Worm (Caenorhabditis elegans): ENCODE results near the gene hmt-1.

Gene hmt-1

DNA sequence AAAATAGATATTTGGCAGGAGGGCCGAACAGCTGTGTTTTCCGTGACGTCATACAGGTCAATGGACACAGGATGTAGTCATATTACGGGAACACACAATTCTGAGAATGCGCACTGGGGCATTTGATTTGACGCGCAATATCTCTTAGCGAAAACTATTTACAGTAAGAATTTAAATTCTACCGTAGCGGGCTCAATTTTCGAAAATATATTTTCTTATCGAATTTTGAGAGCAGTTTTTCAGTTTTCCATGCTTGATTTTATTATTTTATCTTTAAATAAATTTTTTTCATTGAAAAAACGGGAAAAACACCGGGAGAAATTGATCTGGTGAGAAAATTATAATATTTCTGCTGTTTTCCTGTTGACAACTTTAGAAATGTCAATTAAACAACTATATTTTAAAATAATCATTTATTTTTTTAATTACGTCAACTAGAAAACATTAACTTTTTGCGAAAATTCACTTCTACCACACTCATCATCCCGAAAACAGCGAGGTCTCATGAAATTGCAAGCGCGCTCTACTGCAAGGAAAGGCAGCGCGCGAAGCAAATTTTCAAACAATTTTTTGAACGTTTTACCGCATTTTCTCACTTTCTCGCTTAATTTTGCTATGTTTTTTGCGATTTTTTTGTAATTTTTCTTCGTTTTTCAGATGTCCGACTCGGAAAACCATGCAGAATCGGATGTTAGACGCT, 42.2 kb upstream of the hmt-1 start, which contains the start of the genes Y47D3A.1 and pola-1:
Y47D3A.1 (minus strand) TSS at position 51 of the 700 bp plus-strand sequence.
pola-1 (plus strand) TSS at position 658 of the 700 bp plus-strand sequence.
- TF ChIP-seq elt-3 (tag; optimal IDR thresholded peaks at IDR 0.05) (peak in 3 of 6 experiments; percentile 39 to 72 (median 53)), unc-98 (GFP tag; IDR thresholded peaks at IDR 0.05) (no peak; the same call in 1 of the 2 replicates), hpl-2 (GFP tag; optimal IDR thresholded peaks at IDR 0.05) (no peak), fkh-4 (tag; optimal IDR thresholded peaks at IDR 0.05; ENCODE audit: borderline replicate concordance) (no peak), ceh-8 (GFP tag; optimal IDR thresholded peaks at IDR 0.05) (no peak), dsc-1 (tag; optimal IDR thresholded peaks at IDR 0.05) (peak; percentile 34), nhr-84 (tag; optimal IDR thresholded peaks at IDR 0.05) (no peak), mep-1 (tag; optimal IDR thresholded peaks at IDR 0.05) (peak; percentile 86), sptf-1 (tag; optimal IDR thresholded peaks at IDR 0.05) (no peak), mdl-1 (tag; optimal IDR thresholded peaks at IDR 0.05) (peak in 1 of 2 experiments; percentile 68), isw-1 (GFP tag; IDR thresholded peaks at IDR 0.05) (peak; percentile 82), vab-15 (tag; optimal IDR thresholded peaks at IDR 0.05) (peak; percentile 36), snu-23 (GFP tag; optimal IDR thresholded peaks at IDR 0.05) (peak; percentile 83), irx-1 (tag; optimal IDR thresholded peaks at IDR 0.05) (peak; percentile 50), efl-3 (GFP tag; optimal IDR thresholded peaks at IDR 0.05) (no peak), lin-39 (tag; optimal IDR thresholded peaks at IDR 0.05) (peak; percentile 8), mab-9 (GFP tag; IDR thresholded peaks at IDR 0.05) (peak; percentile 44; the same call in 1 of the 2 replicates), blmp-1 (tag; optimal IDR thresholded peaks at IDR 0.05) (peak; percentile 70), egl-27 (tag; optimal IDR thresholded peaks at IDR 0.05) (no peak), pax-3 (tag; optimal IDR thresholded peaks at IDR 0.05) (peak; percentile 83), lin-14 (GFP tag; optimal IDR thresholded peaks at IDR 0.05) (no peak), zag-1 (tag; optimal IDR thresholded peaks at IDR 0.05) (peak; percentile 19), sox-4 (tag; optimal IDR thresholded peaks at IDR 0.05) (peak; percentile 31), C04F5.9 (tag; optimal IDR thresholded peaks at IDR 0.05) (peak; percentile 49), unc-86 (tag; optimal IDR thresholded peaks at IDR 0.05) (peak; percentile 65), tbx-2 (tag; optimal IDR thresholded peaks at IDR 0.05) (peak; percentile 82), ceh-90 (tag; optimal IDR thresholded peaks at IDR 0.05) (no peak), skn-1 (tag; optimal IDR thresholded peaks at IDR 0.05) (peak; percentile 80), unc-130 (tag; optimal IDR thresholded peaks at IDR 0.05) (peak; percentile 79), Y116A8C.19 (tag; optimal IDR thresholded peaks at IDR 0.05; ENCODE audit: borderline replicate concordance) (no peak), hlh-4 (tag; optimal IDR thresholded peaks at IDR 0.05) (no peak), zip-4 (GFP tag; optimal IDR thresholded peaks at IDR 0.05) (no peak), nhr-28 (tag; optimal IDR thresholded peaks at IDR 0.05) (no peak), unc-30 (tag; optimal IDR thresholded peaks at IDR 0.05) (no peak), efl-1 (optimal IDR thresholded peaks at IDR 0.05) (peak; percentile 95 to 96), efl-1 (GFP tag; optimal IDR thresholded peaks at IDR 0.05 in 1 of 2) (peak; percentile 92 to 99), ztf-4 (tag; optimal IDR thresholded peaks at IDR 0.05) (no peak), pag-3 (tag; optimal IDR thresholded peaks at IDR 0.05; ENCODE audit: borderline replicate concordance, insufficient read depth) (no peak), nhr-11 (tag; optimal IDR thresholded peaks at IDR 0.05) (no peak), lin-35 (GFP tag; optimal IDR thresholded peaks at IDR 0.05) (peak; percentile 92 to 97), hlh-17 (GFP tag; optimal IDR thresholded peaks at IDR 0.05; ENCODE audit: borderline replicate concordance) (no peak), snpc-4 (tag; optimal IDR thresholded peaks at IDR 0.05) (peak; percentile 57), ama-1 (optimal IDR thresholded peaks at IDR 0.05) (no peak), egl-13 (tag; optimal IDR thresholded peaks at IDR 0.05) (peak; percentile 68), nhr-76 (tag; optimal IDR thresholded peaks at IDR 0.05) (no peak), nhr-90 (tag; optimal IDR thresholded peaks at IDR 0.05; ENCODE audit: poor library complexity) (peak; percentile 88), nhr-85 (tag) (peak; percentile 81), xbp-1 (tag; optimal IDR thresholded peaks at IDR 0.05) (peak; percentile 66), nhr-71 (tag; optimal IDR thresholded peaks at IDR 0.05) (peak; percentile 87), lin-15B (tag; optimal IDR thresholded peaks at IDR 0.05) (peak; percentile 91), pqm-1 (tag; optimal IDR thresholded peaks at IDR 0.05) (no peak), rnt-1 (tag; optimal IDR thresholded peaks at IDR 0.05) (peak; percentile 93)

Data from whole organism, L1 larva.